Fruit fly (Drosophila melanogaster): ENCODE data around the gene Gale.

Gale gene

dm6 chr3L:614751-615424, 33.5 kb upstream of the Gale start:
- TF ChIP-seq CG6792 (GFP tag; optimal IDR thresholded peaks at IDR 0.05), result no peak
- peak; percentile 94 for TF ChIP-seq fkh (GFP tag; optimal IDR thresholded peaks at IDR 0.05)
- TF ChIP-seq CG16779 (tag; optimal IDR thresholded peaks at IDR 0.05), result no peak
- TF ChIP-seq topi (GFP tag; optimal IDR thresholded peaks at IDR 0.05), result no peak
- TF ChIP-seq CG8119 (GFP tag; IDR thresholded peaks at IDR 0.05), result 0 out of 3 replicates have a peak, but pooled peaks have one; percentile 17
- TF ChIP-seq spab (GFP tag; optimal IDR thresholded peaks at IDR 0.05), result no peak
- TF ChIP-seq fd85E (GFP tag; optimal IDR thresholded peaks at IDR 0.05), result no peak
- no peak for TF ChIP-seq CG4318 (GFP tag; optimal IDR thresholded peaks at IDR 0.05)
- no peak for TF ChIP-seq Ets21C (GFP tag; optimal IDR thresholded peaks at IDR 0.05)

- TF ChIP-seq Eip78C (GFP tag), result peak; percentile 91
- peak; percentile 23 for TF ChIP-seq lz (GFP tag; optimal IDR thresholded peaks at IDR 0.05)
- peak; percentile 21 for TF ChIP-seq CG9139 (GFP tag; optimal IDR thresholded peaks at IDR 0.05)
- TF ChIP-seq achi (GFP tag; optimal IDR thresholded peaks at IDR 0.05), result peak; percentile 76
- TF ChIP-seq acj6 (GFP tag; optimal IDR thresholded peaks at IDR 0.05), result peak; percentile 76
- peak; percentile 1 to 5 for TF ChIP-seq ss (GFP tag; optimal IDR thresholded peaks at IDR 0.05)
- TF ChIP-seq CG7368 (GFP tag; optimal IDR thresholded peaks at IDR 0.05), result no peak
- peak; percentile 38 for TF ChIP-seq dsx (GFP tag; optimal IDR thresholded peaks at IDR 0.05; ENCODE audit: poor library complexity, severe bottlenecking)
- TF ChIP-seq CG15336 (GFP tag; IDR thresholded peaks at IDR 0.05), result peak; percentile 87
- peak; percentile 85 for TF ChIP-seq CG32006 (GFP tag; optimal IDR thresholded peaks at IDR 0.05)
- TF ChIP-seq CG8632 (GFP tag; optimal IDR thresholded peaks at IDR 0.05), result peak; percentile 54
- no peak for TF ChIP-seq Blimp-1 (GFP tag; optimal IDR thresholded peaks at IDR 0.05)
- peak; percentile 51 for TF ChIP-seq svp (GFP tag)
- TF ChIP-seq fd85E (GFP tag; optimal IDR thresholded peaks at IDR 0.05), result no peak
- peak; percentile 67 for TF ChIP-seq Ets96B (tag; optimal IDR thresholded peaks at IDR 0.05)
- TF ChIP-seq cyc (GFP tag; optimal IDR thresholded peaks at IDR 0.05), result peak; percentile 39
- TF ChIP-seq topi (GFP tag; optimal IDR thresholded peaks at IDR 0.05), result peak; percentile 31
- TF ChIP-seq spab (GFP tag; optimal IDR thresholded peaks at IDR 0.05), result peak; percentile 49
- peak; percentile 57 for TF ChIP-seq esn (GFP tag; optimal IDR thresholded peaks at IDR 0.05)
- peak; percentile 6 for TF ChIP-seq CG11902 (GFP tag; optimal IDR thresholded peaks at IDR 0.05)
- peak; percentile 28 for TF ChIP-seq Hr39 (GFP tag; optimal IDR thresholded peaks at IDR 0.05)
- peak; percentile 73 for TF ChIP-seq Lpt (GFP tag; optimal IDR thresholded peaks at IDR 0.05)
- peak; percentile 50 for TF ChIP-seq CG3032 (tag; optimal IDR thresholded peaks at IDR 0.05)
- peak; percentile 75 for TF ChIP-seq OdsH (GFP tag; optimal IDR thresholded peaks at IDR 0.05)
- peak; percentile 35 for TF ChIP-seq fd59A (GFP tag; optimal IDR thresholded peaks at IDR 0.05)
- TF ChIP-seq fkh (GFP tag; optimal IDR thresholded peaks at IDR 0.05), result peak; percentile 31
- TF ChIP-seq CG8319 (GFP tag; optimal IDR thresholded peaks at IDR 0.05), result no peak
- TF ChIP-seq CG6163 (GFP tag; IDR thresholded peaks at IDR 0.05), result peak; percentile 78
- TF ChIP-seq CG31627 (GFP tag; optimal IDR thresholded peaks at IDR 0.05), result peak; percentile 22
- peak; percentile 58 for TF ChIP-seq CG6276 (GFP tag; optimal IDR thresholded peaks at IDR 0.05)
- peak; percentile 69 for TF ChIP-seq pdm3 (GFP tag; optimal IDR thresholded peaks at IDR 0.05)
- TF ChIP-seq Gug (GFP tag; IDR thresholded peaks at IDR 0.05), result peak; percentile 70
- TF ChIP-seq CG34406 (GFP tag; optimal IDR thresholded peaks at IDR 0.05), result peak; percentile 54
- TF ChIP-seq Hr38 (GFP tag; optimal IDR thresholded peaks at IDR 0.05), result no peak
- TF ChIP-seq Hr4 (GFP tag; optimal IDR thresholded peaks at IDR 0.05), result peak; percentile 78
- TF ChIP-seq Eip75B (GFP tag; optimal IDR thresholded peaks at IDR 0.05), result peak; percentile 67
- peak; percentile 70 for TF ChIP-seq CG3919 (GFP tag; optimal IDR thresholded peaks at IDR 0.05)
- peak; percentile 54 for TF ChIP-seq Met (GFP tag; optimal IDR thresholded peaks at IDR 0.05)
- no peak for TF ChIP-seq vri (GFP tag; optimal IDR thresholded peaks at IDR 0.05)
- TF ChIP-seq CG11762 (GFP tag; optimal IDR thresholded peaks at IDR 0.05; ENCODE audit: insufficient read depth), result peak; percentile 64
- no peak for TF ChIP-seq Sox15 (GFP tag; optimal IDR thresholded peaks at IDR 0.05)
- TF ChIP-seq CG1621 (tag; optimal IDR thresholded peaks at IDR 0.05), result peak; percentile 39
- TF ChIP-seq dac (GFP tag; optimal IDR thresholded peaks at IDR 0.05), result peak; percentile 61
Measured at dm6 chr3L:615425-616046, 32.8 kb upstream of the Gale start.

All from whole organism, prepupa.